Fruit fly (Drosophila melanogaster): Measurements from ENCODE around the gene Orc2.

- TF ChIP-seq fd96Ca (GFP tag; IDR thresholded peaks at IDR 0.05) (0 out of 3 replicates have a peak, but pooled peaks have one; percentile 58), rn (GFP tag; IDR thresholded peaks at IDR 0.05) (no peak), CG12605 (GFP tag; IDR thresholded peaks at IDR 0.05) (no peak), D1 (tag; optimal IDR thresholded peaks at IDR 0.05) (no peak)
Observed at dm6 chr3R:13915646-13916045, 49.0 kb upstream of the Orc2 start.

Data from whole organism, pupa.